Worm (Caenorhabditis elegans) whole organism, young adult: Measurements from ENCODE around the gene M02D8.6.

Experiments
- B0035.1 ChIP-seq: sonication (generic microtip); optimal IDR thresholded peaks from 2 replicates; lab custom pipeline; 2016; ENCODE audit warnings: missing genetic modification characterization, mild to moderate bottlenecking, missing compliant biosample characterization, missing genotype, missing genetic modification reagents
- C06A6.2 ChIP-seq: fragments of 200-800 bp; sonication (Bioruptor generic); conservative IDR thresholded peaks from 2 replicates; pipeline ENCODE4 v1.3.6; 2022; ENCODE audit warnings: missing genetic modification characterization, missing compliant biosample characterization
- C17E4.6 ChIP-seq: fragments of 200-800 bp; sonication (Bioruptor generic); IDR thresholded peaks from 2 replicates; pipeline ENCODE4 v1.3.6; 2022; ENCODE audit warnings: missing genetic modification reagents, missing genetic modification characterization, missing compliant biosample characterization
- F10E7.11 ChIP-seq: sonication (generic microtip); optimal IDR thresholded peaks from 2 replicates; lab custom pipeline; 2017; ENCODE audit warnings: mild to moderate bottlenecking, missing genetic modification characterization, moderate library complexity, missing compliant biosample characterization
- F22D6.2 ChIP-seq: sonication (generic microtip); optimal IDR thresholded peaks from 2 replicates; lab custom pipeline; 2016; ENCODE audit warnings: mild to moderate bottlenecking, missing genetic modification characterization, missing compliant biosample characterization
- F23B12.7 ChIP-seq: sonication (generic microtip); optimal IDR thresholded peaks from 2 replicates; lab custom pipeline; 2017; ENCODE audit warnings: missing genetic modification characterization, mild to moderate bottlenecking, missing compliant biosample characterization, antibody characterized with exemption, moderate library complexity; ENCODE audit not compliant: insufficient read depth
- F57A8.1 ChIP-seq: fragments of 200-800 bp; sonication (Bioruptor generic); optimal IDR thresholded peaks from 2 replicates; lab custom pipeline; 2018; ENCODE audit warnings: mild to moderate bottlenecking, missing genetic modification characterization, moderate library complexity, missing compliant biosample characterization
- K11D2.4 ChIP-seq: fragments of 200-800 bp; sonication (Bioruptor generic); IDR thresholded peaks from 2 replicates; pipeline ENCODE4 v1.3.6; 2022; ENCODE audit warnings: missing genetic modification reagents, missing genetic modification characterization, missing compliant biosample characterization
- K12H6.12 ChIP-seq: fragments of 200-800 bp; sonication (Bioruptor generic); optimal IDR thresholded peaks from 2 replicates; lab custom pipeline; 2018; ENCODE audit warnings: mild to moderate bottlenecking, missing genetic modification characterization, missing compliant biosample characterization
- T07F8.4 ChIP-seq: sonication (generic microtip); optimal IDR thresholded peaks from 2 replicates; lab custom pipeline; 2016; ENCODE audit warnings: mild to moderate bottlenecking, missing genetic modification characterization, moderate library complexity, missing compliant biosample characterization
- ama-1 ChIP-seq, 3 experiments: fragments of 150-350 bp in 1 of 3; sonication (generic microtip) in 2 of 3; optimal IDR thresholded peaks; 2 replicates each; lab custom pipeline; 2014 to 2018; ENCODE audit warnings: missing biosample characterization in 2 of 3, missing genetic modification characterization in 2 of 3, missing genetic modification reagents in 2 of 3
- aptf-2 ChIP-seq: fragments of 200-800 bp; sonication (Bioruptor generic); conservative IDR thresholded peaks from 2 replicates; pipeline ENCODE4 v1.3.6; 2022; ENCODE audit warnings: missing genetic modification reagents, missing genetic modification characterization, missing compliant biosample characterization
- atf-7 ChIP-seq: sonication (generic microtip); optimal IDR thresholded peaks from 2 replicates; lab custom pipeline; 2017; ENCODE audit warnings: mild to moderate bottlenecking, missing genetic modification characterization, missing compliant biosample characterization
- athp-1 ChIP-seq: sonication (generic microtip); optimal IDR thresholded peaks from 2 replicates; lab custom pipeline; 2017; ENCODE audit warnings: mild to moderate bottlenecking, missing genetic modification characterization, missing compliant biosample characterization
- attf-5 ChIP-seq: fragments of 200-800 bp; sonication (Bioruptor generic); optimal IDR thresholded peaks from 2 replicates; lab custom pipeline; 2018; ENCODE audit warnings: mild to moderate bottlenecking, missing genetic modification characterization, missing compliant biosample characterization
- ccch-3 ChIP-seq: fragments of 200-800 bp; sonication (Bioruptor generic); optimal IDR thresholded peaks from 2 replicates; lab custom pipeline; 2018; ENCODE audit warnings: mild to moderate bottlenecking, missing genetic modification characterization, missing compliant biosample characterization
- dox-1 ChIP-seq: fragments of 200-800 bp; sonication (Bioruptor generic); IDR thresholded peaks from 2 replicates; pipeline ENCODE4 v1.3.6; 2022; ENCODE audit warnings: missing genetic modification reagents, missing genetic modification characterization, missing compliant biosample characterization
- efl-1 ChIP-seq: fragments of 150-350 bp; optimal IDR thresholded peaks from 2 replicates; lab custom pipeline; 2014; ENCODE audit warnings: missing biosample characterization, missing genetic modification reagents, missing genetic modification characterization
- egrh-3 ChIP-seq: fragments of 200-800 bp; sonication (Bioruptor generic); IDR thresholded peaks from 2 replicates; pipeline ENCODE4 v1.3.6; 2022; ENCODE audit warnings: missing genetic modification reagents, missing genetic modification characterization, missing compliant biosample characterization
- ets-4 ChIP-seq: fragments of 200-800 bp; sonication (Bioruptor generic); optimal IDR thresholded peaks from 2 replicates; lab custom pipeline; 2018; ENCODE audit warnings: mild to moderate bottlenecking, missing genetic modification characterization, missing compliant biosample characterization
- gei-17 ChIP-seq: fragments of 200-800 bp; sonication (Bioruptor generic); optimal IDR thresholded peaks from 2 replicates; lab custom pipeline; 2018; ENCODE audit warnings: mild to moderate bottlenecking, missing genetic modification characterization, missing compliant biosample characterization
- let-607 ChIP-seq, 2 experiments: fragments of 200-800 bp in 1 of 2; sonication (Bioruptor generic) in 1 of 2; sonication (generic microtip) in 1 of 2; optimal IDR thresholded peaks; 2 replicates each; lab custom pipeline; 2016 to 2018; ENCODE audit warnings: mild to moderate bottlenecking in 2 of 2, missing compliant biosample characterization in 2 of 2, missing genetic modification characterization in 2 of 2, moderate library complexity in 2 of 2, missing genotype in 1 of 2
- lin-35 ChIP-seq, 3 experiments: fragments of 150-350 bp in 2 of 3; sonication (generic microtip) in 1 of 3; optimal IDR thresholded peaks; 2 replicates each; lab custom pipeline; 2014 to 2018; ENCODE audit warnings: missing biosample characterization in 3 of 3, missing genetic modification characterization in 3 of 3, missing genetic modification reagents in 3 of 3
- lin-40 ChIP-seq: sonication (generic microtip); optimal IDR thresholded peaks from 2 replicates; lab custom pipeline; 2016; ENCODE audit warnings: missing genetic modification characterization, mild to moderate bottlenecking, missing compliant biosample characterization, missing genotype, missing genetic modification reagents
- madf-8 ChIP-seq: fragments of 200-800 bp; sonication (Bioruptor generic); conservative IDR thresholded peaks from 2 replicates; pipeline ENCODE4 v1.3.6; 2022; ENCODE audit warnings: missing genetic modification reagents, missing genetic modification characterization, missing compliant biosample characterization
- mcd-1 ChIP-seq: fragments of 200-800 bp; sonication (Bioruptor generic); IDR thresholded peaks from 2 replicates; pipeline ENCODE4 v1.3.6; 2022; ENCODE audit warnings: missing genetic modification reagents, missing genetic modification characterization, missing compliant biosample characterization
- nhr-80 ChIP-seq: sonication (generic microtip); optimal IDR thresholded peaks from 2 replicates; lab custom pipeline; 2016; ENCODE audit warnings: missing genetic modification characterization, missing compliant biosample characterization
- repo-1 ChIP-seq: sonication (generic microtip); optimal IDR thresholded peaks from 2 replicates; lab custom pipeline; 2017; ENCODE audit warnings: mild to moderate bottlenecking, missing genetic modification characterization, missing compliant biosample characterization
- unc-62 ChIP-seq: fragments of 150-350 bp; optimal IDR thresholded peaks from 2 replicates; lab custom pipeline; 2014; ENCODE audit warnings: missing biosample characterization, missing genetic modification reagents, missing genetic modification characterization
- xnd-1 ChIP-seq: sonication (generic microtip); optimal IDR thresholded peaks from 2 replicates; lab custom pipeline; 2016; ENCODE audit warnings: missing genotype, missing genetic modification reagents, missing genetic modification characterization, missing compliant biosample characterization
- zfh-2 ChIP-seq: fragments of 200-800 bp; sonication (Bioruptor generic); conservative IDR thresholded peaks from 2 replicates; pipeline ENCODE4 v1.3.6; 2022; ENCODE audit warnings: missing genetic modification reagents, missing genetic modification characterization, missing compliant biosample characterization
- ztf-25 ChIP-seq: fragments of 200-800 bp; sonication (Bioruptor generic); IDR thresholded peaks from 2 replicates; pipeline ENCODE4 v1.3.6; 2022; ENCODE audit warnings: missing genetic modification reagents, missing genetic modification characterization, missing compliant biosample characterization
- ztf-6 ChIP-seq: fragments of 200-800 bp; sonication (Bioruptor generic); IDR thresholded peaks from 2 replicates; pipeline ENCODE4 v1.3.6; 2022; ENCODE audit warnings: missing genetic modification reagents, missing genetic modification characterization, missing compliant biosample characterization

M02D8.6 gene

DNA sequence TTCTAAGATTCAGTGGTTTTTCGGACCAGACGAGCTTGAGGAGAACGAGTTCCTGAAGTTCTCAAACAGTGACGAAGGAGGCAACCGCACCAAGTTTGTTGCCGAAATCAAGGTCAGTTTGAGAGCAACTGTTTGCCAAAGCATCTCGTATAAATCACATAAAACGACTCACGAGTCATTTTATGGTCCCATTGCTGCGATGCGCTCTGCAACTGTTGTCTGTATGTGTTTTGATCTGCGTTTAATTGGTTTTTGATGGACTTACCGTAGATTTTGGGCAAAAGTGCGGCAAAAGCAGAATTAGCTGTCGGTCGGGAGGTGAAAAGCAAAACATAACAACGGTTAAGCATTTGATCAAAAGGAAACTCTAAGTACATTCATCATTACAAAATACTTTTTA lies 32.3 kb upstream of the M02D8.6 start:
- no peak for TF ChIP-seq mcd-1
- TF ChIP-seq dox-1 (GFP tag; lab: Robert Waterston, UW), result no peak
- no peak for TF ChIP-seq repo-1 (tag; lab: Kevin White, UChicago)
- TF ChIP-seq let-607 (tag; optimal IDR thresholded peaks at IDR 0.05; lab: Kevin White, UChicago), result no peak
- TF ChIP-seq nhr-80, result no peak
- no peak for TF ChIP-seq C17E4.6 (GFP tag; lab: Robert Waterston, UW)
- no peak for TF ChIP-seq xnd-1 (tag; lab: Kevin White, UChicago)

ce11 chrX:8763607-8764006 lies 31.9 kb upstream of the M02D8.6 start, which contains the start of gene zig-12:
zig-12 (plus strand) TSS chrX:8763907.
- no peak for TF ChIP-seq zfh-2 (GFP tag; lab: Robert Waterston, UW)
- no peak for TF ChIP-seq K12H6.12 (tag; lab: Kevin White, UChicago)
- TF ChIP-seq ets-4 (GFP tag; lab: Kevin White, UChicago), result no peak
- no peak for TF ChIP-seq madf-8
- TF ChIP-seq lin-40 (tag; lab: Kevin White, UChicago), result no peak
- no peak for TF ChIP-seq F22D6.2
- TF ChIP-seq T07F8.4, result no peak
- no peak for TF ChIP-seq F23B12.7 (tag; lab: Kevin White, UChicago)
- TF ChIP-seq gei-17, result no peak
- no peak for TF ChIP-seq mcd-1
- TF ChIP-seq C06A6.2 (GFP tag; lab: Robert Waterston, UW), result no peak
- TF ChIP-seq attf-5 (GFP tag; lab: Kevin White, UChicago), result no peak
- TF ChIP-seq let-607 (tag; optimal IDR thresholded peaks at IDR 0.05; lab: Kevin White, UChicago), result no peak
- no peak for TF ChIP-seq ccch-3 (GFP tag; lab: Kevin White, UChicago)
- no peak for TF ChIP-seq efl-1 (GFP tag; lab: Kevin White, UChicago)
- TF ChIP-seq F57A8.1 (GFP tag; lab: Kevin White, UChicago), result no peak

DNA sequence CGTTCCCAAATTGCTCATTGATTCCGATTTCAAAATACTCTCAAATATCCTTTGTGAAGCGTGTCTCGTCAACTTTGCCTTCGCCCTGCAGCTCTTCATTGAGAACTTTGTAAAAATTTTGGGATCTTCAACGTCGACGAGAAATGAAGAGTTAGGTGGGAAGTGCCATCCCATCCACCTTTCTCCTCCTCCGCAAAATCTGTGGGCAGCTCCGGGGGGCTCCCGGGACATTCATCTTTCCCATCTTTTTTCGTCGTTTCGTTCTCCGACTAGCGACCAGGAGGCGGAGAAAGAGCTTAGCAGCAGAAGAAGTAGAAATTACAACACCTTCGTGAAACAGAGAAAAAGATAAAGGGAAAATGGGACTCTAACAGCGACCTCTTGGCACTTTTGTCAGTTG lies 31.2 kb upstream of the M02D8.6 start:
- no peak for TF ChIP-seq aptf-2 (GFP tag; lab: Robert Waterston, UW)
- TF ChIP-seq B0035.1 (tag; lab: Kevin White, UChicago), result no peak
- TF ChIP-seq let-607 (tag; optimal IDR thresholded peaks at IDR 0.05; lab: Kevin White, UChicago), result no peak
- TF ChIP-seq lin-35 (GFP tag; optimal IDR thresholded peaks at IDR 0.05; lab: Kevin White, UChicago), result no peak
- TF ChIP-seq ztf-25 (GFP tag; lab: Robert Waterston, UW), result no peak
- TF ChIP-seq athp-1, result no peak

DNA sequence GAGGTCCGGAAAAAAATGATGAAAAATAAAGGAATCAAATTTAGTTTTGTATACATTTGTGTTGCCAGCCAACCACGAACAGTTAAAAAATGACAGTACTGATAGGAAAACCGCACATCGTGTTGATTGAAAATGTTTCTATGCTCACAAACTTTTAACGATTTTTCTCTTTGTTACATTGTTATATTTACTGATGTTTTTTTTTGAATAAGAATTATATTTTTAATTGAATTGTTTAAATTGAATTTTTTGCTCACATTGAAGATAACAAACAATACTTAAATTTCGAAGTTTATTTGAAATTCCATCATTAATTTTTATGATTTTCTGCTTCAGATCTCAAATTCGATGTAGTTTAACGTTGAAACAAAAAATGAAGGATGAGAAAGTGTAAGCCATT lies 29.8 kb upstream of the M02D8.6 start, which contains the start of gene M02D8.5:
TSS of gene M02D8.5 (minus strand) at position 101 of the 400 bp plus-strand sequence.
- TF ChIP-seq nhr-80, result no peak
- no peak for TF ChIP-seq ztf-6 (GFP tag; lab: Robert Waterston, UW)
- no peak for TF ChIP-seq unc-62
- TF ChIP-seq atf-7 (tag; lab: Kevin White, UChicago), result no peak
- no peak for TF ChIP-seq F10E7.11 (tag; lab: Kevin White, UChicago)
- TF ChIP-seq gei-17, result no peak
- no peak for TF ChIP-seq egrh-3
- no peak for TF ChIP-seq ama-1 (optimal IDR thresholded peaks at IDR 0.05; lab: Kevin White, UChicago)
- TF ChIP-seq ama-1 (GFP tag; optimal IDR thresholded peaks at IDR 0.05; lab: Kevin White, UChicago), result no peak
- TF ChIP-seq K11D2.4 (GFP tag; lab: Robert Waterston, UW), result no peak
